Fruit fly (Drosophila melanogaster): ENCODE measurements around the gene Vps15.

Gene Vps15

dm6 chr3R:9226146-9226545, 19.5 kb downstream of the Vps15 start:
- TF ChIP-seq Vsx2 (GFP tag; optimal IDR thresholded peaks at IDR 0.05; ENCODE audit: partially characterized antibody) (peak; percentile 3), fru (GFP tag; optimal IDR thresholded peaks at IDR 0.05) (peak; percentile 8), CrebA (GFP tag; optimal IDR thresholded peaks at IDR 0.05; ENCODE audit: borderline replicate concordance) (no peak)

dm6 chr3R:9224807-9225206, 20.9 kb downstream of the Vps15 start:
- TF ChIP-seq sv (GFP tag; optimal IDR thresholded peaks at IDR 0.05), result peak; percentile 47
- peak; percentile 5 for TF ChIP-seq psq (GFP tag; optimal IDR thresholded peaks at IDR 0.05)
- TF ChIP-seq OdsH (GFP tag; optimal IDR thresholded peaks at IDR 0.05), result peak; percentile 8
- peak in 1 of 2 experiments; percentile 23 for TF ChIP-seq foxo (GFP tag; optimal IDR thresholded peaks at IDR 0.05)
- peak; percentile 1 for TF ChIP-seq rgr (GFP tag; optimal IDR thresholded peaks at IDR 0.05)
- no peak for TF ChIP-seq Abd-B (GFP tag; optimal IDR thresholded peaks at IDR 0.05)
- TF ChIP-seq HLH106 (tag; optimal IDR thresholded peaks at IDR 0.05), result no peak
- no peak for TF ChIP-seq Vsx2 (GFP tag; optimal IDR thresholded peaks at IDR 0.05; ENCODE audit: partially characterized antibody)
- TF ChIP-seq h (GFP tag; optimal IDR thresholded peaks at IDR 0.05), result peak; percentile 17

- no peak for TF ChIP-seq N (GFP tag; optimal IDR thresholded peaks at IDR 0.05)
- no peak for TF ChIP-seq rgr (GFP tag; optimal IDR thresholded peaks at IDR 0.05)
- TF ChIP-seq Mio (GFP tag; optimal IDR thresholded peaks at IDR 0.05), result no peak
- no peak for TF ChIP-seq Myc (optimal IDR thresholded peaks at IDR 0.05)
- TF ChIP-seq foxo (GFP tag; optimal IDR thresholded peaks at IDR 0.05), result no peak
- no peak for TF ChIP-seq CG9705 (GFP tag; optimal IDR thresholded peaks at IDR 0.05)
- no peak for TF ChIP-seq dsf (GFP tag; optimal IDR thresholded peaks at IDR 0.05; ENCODE audit: borderline replicate concordance)
- TF ChIP-seq Hr78 (GFP tag; optimal IDR thresholded peaks at IDR 0.05), result no peak
- no peak for TF ChIP-seq Abd-B (GFP tag; optimal IDR thresholded peaks at IDR 0.05)
- TF ChIP-seq psq (GFP tag; optimal IDR thresholded peaks at IDR 0.05), result no peak
- TF ChIP-seq lola (GFP tag; optimal IDR thresholded peaks at IDR 0.05), result no peak
Measured at dm6 chr3R:9222355-9222754, 23.3 kb downstream of the Vps15 start.

- TF ChIP-seq dl (GFP tag; optimal IDR thresholded peaks at IDR 0.05; ENCODE audit: insufficient read depth in 1 of 2, partially characterized antibody in 2 of 2), result no peak
- TF ChIP-seq GATAd (GFP tag; optimal IDR thresholded peaks at IDR 0.05), result no peak
- no peak for TF ChIP-seq Sp1 (GFP tag; optimal IDR thresholded peaks at IDR 0.05)
- TF ChIP-seq dsf (GFP tag; optimal IDR thresholded peaks at IDR 0.05; ENCODE audit: borderline replicate concordance), result no peak
- TF ChIP-seq psq (GFP tag; optimal IDR thresholded peaks at IDR 0.05), result peak; percentile 96
- no peak for TF ChIP-seq jim (GFP tag; optimal IDR thresholded peaks at IDR 0.05)
- TF ChIP-seq Hr83 (GFP tag; optimal IDR thresholded peaks at IDR 0.05; ENCODE audit: poor library complexity, severe bottlenecking), result no peak
- TF ChIP-seq Hr78 (GFP tag; optimal IDR thresholded peaks at IDR 0.05), result no peak
- TF ChIP-seq usp (GFP tag; optimal IDR thresholded peaks at IDR 0.05), result no peak
- no peak for TF ChIP-seq CrebA (GFP tag; optimal IDR thresholded peaks at IDR 0.05; ENCODE audit: borderline replicate concordance)
- peak; percentile 56 for TF ChIP-seq fru (GFP tag; optimal IDR thresholded peaks at IDR 0.05)
- TF ChIP-seq HLH106 (tag; optimal IDR thresholded peaks at IDR 0.05), result peak; percentile 5
- TF ChIP-seq sv (GFP tag; optimal IDR thresholded peaks at IDR 0.05), result peak; percentile 29
- TF ChIP-seq lola (GFP tag; optimal IDR thresholded peaks at IDR 0.05), result no peak
- peak in 1 of 2 experiments; percentile 30 for TF ChIP-seq foxo (GFP tag; optimal IDR thresholded peaks at IDR 0.05)
- TF ChIP-seq Myc (optimal IDR thresholded peaks at IDR 0.05), result no peak
- TF ChIP-seq Dif (GFP tag; optimal IDR thresholded peaks at IDR 0.05; ENCODE audit: partially characterized antibody), result no peak
- peak; percentile 33 for TF ChIP-seq br (GFP tag; optimal IDR thresholded peaks at IDR 0.05)
- TF ChIP-seq Rel (GFP tag; optimal IDR thresholded peaks at IDR 0.05), result no peak
- no peak for TF ChIP-seq Rel (tag; optimal IDR thresholded peaks at IDR 0.05)
- TF ChIP-seq rgr (GFP tag; optimal IDR thresholded peaks at IDR 0.05), result peak; percentile 43
- TF ChIP-seq CG9705 (GFP tag; optimal IDR thresholded peaks at IDR 0.05), result no peak
- no peak for TF ChIP-seq CG32264 (GFP tag; optimal IDR thresholded peaks at IDR 0.05)
- TF ChIP-seq tai (GFP tag; optimal IDR thresholded peaks at IDR 0.05), result no peak
- TF ChIP-seq N (GFP tag; optimal IDR thresholded peaks at IDR 0.05), result no peak
- TF ChIP-seq Jra (GFP tag; optimal IDR thresholded peaks at IDR 0.05), result no peak
- TF ChIP-seq sage (GFP tag; optimal IDR thresholded peaks at IDR 0.05), result no peak
- TF ChIP-seq h (GFP tag; optimal IDR thresholded peaks at IDR 0.05), result peak; percentile 25
- peak; percentile 18 for TF ChIP-seq ey (GFP tag; optimal IDR thresholded peaks at IDR 0.05)
- no peak for TF ChIP-seq Hnf4 (GFP tag; optimal IDR thresholded peaks at IDR 0.05)
- no peak for TF ChIP-seq Dfd (GFP tag; optimal IDR thresholded peaks at IDR 0.05)
- no peak for TF ChIP-seq woc (GFP tag; optimal IDR thresholded peaks at IDR 0.05)
- no peak for TF ChIP-seq pan (optimal IDR thresholded peaks at IDR 0.05)
- no peak for TF ChIP-seq Mio (GFP tag; optimal IDR thresholded peaks at IDR 0.05)
- TF ChIP-seq OdsH (GFP tag; optimal IDR thresholded peaks at IDR 0.05), result peak; percentile 9
Measured at dm6 chr3R:9220064-9220864, 25.4 kb downstream of the Vps15 start.

Measured in whole organism, wandering third instar larva.